Worm (Caenorhabditis elegans) whole organism, L4/young adult: Measurements from ENCODE around the gene stt-3.

Experiments used
- W03F9.2 ChIP-seq: fragments of 150-350 bp; optimal IDR thresholded peaks from 2 replicates; lab custom pipeline; 2014; ENCODE audit warnings: missing biosample characterization, missing genetic modification characterization
- dao-5 ChIP-seq: sonication (generic microtip); optimal IDR thresholded peaks from 2 replicates; lab custom pipeline; 2016; ENCODE audit warnings: missing genotype, missing genetic modification characterization, moderate library complexity, missing compliant biosample characterization
- him-1 ChIP-seq: sonication (generic microtip); optimal IDR thresholded peaks from 2 replicates; lab custom pipeline; 2016; ENCODE audit warnings: missing genotype, missing genetic modification reagents, missing genetic modification characterization, missing compliant biosample characterization

- TF ChIP-seq W03F9.2 (tag; lab: Kevin White, UChicago) (no peak), dao-5 (tag; lab: Kevin White, UChicago) (no peak), him-1 (no peak)
Observed at ce11 chrIII:6279453-6279852, 31.0 kb downstream of the stt-3 start.
